Worm (Caenorhabditis elegans): Measurements from ENCODE around the gene M02B7.7.

Gene M02B7.7

DNA sequence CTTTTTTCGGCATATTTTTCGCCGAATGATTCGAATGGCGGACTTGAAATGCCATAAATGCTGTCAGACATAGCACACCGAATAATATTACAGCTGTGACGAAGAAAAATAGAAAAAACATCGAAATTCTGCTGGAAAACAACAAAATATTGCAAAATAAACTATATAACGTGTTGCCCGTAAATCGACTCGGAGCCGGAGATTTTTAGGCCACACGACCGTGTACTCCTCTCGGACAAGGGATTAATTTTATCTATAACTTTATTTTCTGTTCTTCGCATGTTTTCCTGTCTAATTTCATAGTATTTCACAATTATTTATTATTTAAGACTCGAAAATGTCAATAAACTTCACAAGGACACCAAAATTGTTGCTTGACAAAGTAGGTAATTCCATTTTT is 3.7 kb downstream of the M02B7.7 start, which contains the start of the genes algn-14 and M02B7.2 (continued):
- TF ChIP-seq dsc-1 (tag; optimal IDR thresholded peaks at IDR 0.05): peak; percentile 87
- no peak for TF ChIP-seq ets-5 (GFP tag; IDR thresholded peaks at IDR 0.05)
- peak; percentile 50 for TF ChIP-seq unc-86 (tag; optimal IDR thresholded peaks at IDR 0.05)
- peak; percentile 84 for TF ChIP-seq nhr-71 (tag; optimal IDR thresholded peaks at IDR 0.05)
- TF ChIP-seq vab-15 (tag; optimal IDR thresholded peaks at IDR 0.05): no peak
- peak; percentile 29 for TF ChIP-seq isw-1 (GFP tag; IDR thresholded peaks at IDR 0.05)

DNA sequence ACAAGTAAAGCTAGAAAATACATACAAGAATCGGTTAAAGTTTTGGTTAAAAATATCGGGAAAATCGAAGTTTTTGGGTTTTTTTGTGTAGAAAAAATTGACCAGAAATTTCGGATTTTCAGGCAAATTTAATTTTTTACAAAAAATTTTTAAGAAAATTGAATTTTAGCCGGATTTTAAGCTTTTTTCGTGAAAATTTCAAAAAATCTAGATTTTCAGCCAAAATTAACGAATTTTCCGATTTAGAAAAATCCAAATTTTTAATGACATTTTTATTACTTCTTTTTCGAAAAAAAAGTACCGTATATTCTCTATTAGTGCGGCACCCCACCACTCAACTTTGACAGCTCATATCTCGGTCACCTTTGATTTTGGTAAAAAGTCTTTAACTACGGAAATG is 6.0 kb downstream of the M02B7.7 start, which contains the start of gene osm-3:
Gene osm-3 (minus strand): TSS at position 101 of the 400 bp plus-strand sequence.
- no peak for TF ChIP-seq ceh-63 (GFP tag; optimal IDR thresholded peaks at IDR 0.05)
- no peak for TF ChIP-seq nhr-77 (tag; optimal IDR thresholded peaks at IDR 0.05)
- no peak for TF ChIP-seq ama-1 (optimal IDR thresholded peaks at IDR 0.05)
- no peak for TF ChIP-seq egl-27 (tag; optimal IDR thresholded peaks at IDR 0.05)
- TF ChIP-seq swsn-7 (tag; optimal IDR thresholded peaks at IDR 0.05): no peak
- no peak for TF ChIP-seq tbx-2 (tag; optimal IDR thresholded peaks at IDR 0.05)
- no peak for TF ChIP-seq vab-15 (tag; optimal IDR thresholded peaks at IDR 0.05)
- no peak for TF ChIP-seq nhr-47 (tag; optimal IDR thresholded peaks at IDR 0.05)
- no peak for TF ChIP-seq unc-86 (tag; optimal IDR thresholded peaks at IDR 0.05)
- TF ChIP-seq fkh-10 (GFP tag; optimal IDR thresholded peaks at IDR 0.05): no peak
- TF ChIP-seq efl-1 (optimal IDR thresholded peaks at IDR 0.05): no peak
- no peak for TF ChIP-seq efl-1 (GFP tag; optimal IDR thresholded peaks at IDR 0.05 in 1 of 2)
- TF ChIP-seq nhr-11 (tag; optimal IDR thresholded peaks at IDR 0.05): no peak
- no peak for TF ChIP-seq skn-1 (tag; optimal IDR thresholded peaks at IDR 0.05)
- TF ChIP-seq aha-1 (tag; optimal IDR thresholded peaks at IDR 0.05): no peak
- no peak for TF ChIP-seq lin-39 (tag; optimal IDR thresholded peaks at IDR 0.05)
- no peak for TF ChIP-seq nhr-71 (tag; optimal IDR thresholded peaks at IDR 0.05)
- TF ChIP-seq snpc-4 (tag; optimal IDR thresholded peaks at IDR 0.05): no peak
- TF ChIP-seq hlh-4 (tag; optimal IDR thresholded peaks at IDR 0.05): no peak

DNA sequence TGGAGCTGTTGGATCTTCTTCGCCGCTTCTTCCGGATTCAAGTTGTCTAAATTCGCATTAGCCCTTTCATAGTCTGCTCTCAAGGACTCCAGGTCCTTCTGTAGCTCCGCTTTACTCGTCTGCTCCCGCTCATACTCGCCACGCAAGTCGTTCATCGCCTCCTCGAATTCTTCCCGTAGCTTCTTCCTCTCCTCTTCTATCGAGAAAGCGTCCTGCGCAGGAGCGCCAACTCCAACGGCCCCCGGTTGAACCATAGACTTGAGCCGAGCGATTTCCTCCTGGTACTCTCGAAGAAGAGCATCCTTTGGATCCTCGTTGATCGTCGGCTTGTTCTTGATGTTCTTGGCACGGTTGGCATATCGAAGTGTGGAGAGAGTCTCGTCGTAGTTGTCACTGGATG is 9.6 kb downstream of the M02B7.7 start:
- TF ChIP-seq rnt-1 (tag; optimal IDR thresholded peaks at IDR 0.05) (no peak), nhr-47 (tag; optimal IDR thresholded peaks at IDR 0.05) (no peak), nhr-90 (tag; optimal IDR thresholded peaks at IDR 0.05; ENCODE audit: poor library complexity) (no peak), nhr-11 (tag; optimal IDR thresholded peaks at IDR 0.05) (no peak), nhr-28 (tag; optimal IDR thresholded peaks at IDR 0.05) (no peak), lin-14 (GFP tag; optimal IDR thresholded peaks at IDR 0.05) (no peak), skn-1 (tag; optimal IDR thresholded peaks at IDR 0.05) (no peak), xbp-1 (tag; optimal IDR thresholded peaks at IDR 0.05) (no peak), nhr-76 (tag; optimal IDR thresholded peaks at IDR 0.05) (no peak), dsc-1 (tag; optimal IDR thresholded peaks at IDR 0.05) (no peak), alr-1 (tag; optimal IDR thresholded peaks at IDR 0.05; ENCODE audit: borderline replicate concordance) (no peak)

DNA sequence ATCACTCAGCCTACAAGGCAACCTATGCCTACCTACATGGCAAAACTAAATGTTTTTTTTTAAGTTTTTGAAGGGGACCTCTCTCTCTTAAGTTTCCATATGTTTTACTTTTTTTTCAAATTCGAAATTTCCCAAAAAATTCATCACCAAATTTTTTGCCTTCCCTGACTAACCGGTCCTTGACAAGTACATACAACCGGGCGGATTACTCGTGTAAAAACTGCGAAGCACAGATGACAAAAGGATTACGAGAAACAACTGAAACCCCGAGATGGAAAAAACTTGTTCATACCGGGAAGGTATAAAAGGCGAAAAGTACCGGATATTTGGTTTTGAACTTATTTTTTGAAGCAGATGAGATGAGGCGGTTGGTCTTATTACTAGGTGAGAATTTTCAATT is 12.6 kb downstream of the M02B7.7 start, which contains the start of gene K09B3.1:
Gene K09B3.1 (plus strand): TSS at position 301 of the 400 bp plus-strand sequence.
- TF ChIP-seq efl-3 (GFP tag; optimal IDR thresholded peaks at IDR 0.05) (no peak), fos-1 (tag; optimal IDR thresholded peaks at IDR 0.05) (no peak), lin-39 (tag; optimal IDR thresholded peaks at IDR 0.05) (no peak), ceh-63 (GFP tag; optimal IDR thresholded peaks at IDR 0.05) (no peak), ceh-8 (GFP tag; optimal IDR thresholded peaks at IDR 0.05) (no peak), unc-130 (tag; optimal IDR thresholded peaks at IDR 0.05) (no peak), lin-13 (GFP tag; optimal IDR thresholded peaks at IDR 0.05) (no peak), lsy-2 (tag; optimal IDR thresholded peaks at IDR 0.05) (no peak)

DNA sequence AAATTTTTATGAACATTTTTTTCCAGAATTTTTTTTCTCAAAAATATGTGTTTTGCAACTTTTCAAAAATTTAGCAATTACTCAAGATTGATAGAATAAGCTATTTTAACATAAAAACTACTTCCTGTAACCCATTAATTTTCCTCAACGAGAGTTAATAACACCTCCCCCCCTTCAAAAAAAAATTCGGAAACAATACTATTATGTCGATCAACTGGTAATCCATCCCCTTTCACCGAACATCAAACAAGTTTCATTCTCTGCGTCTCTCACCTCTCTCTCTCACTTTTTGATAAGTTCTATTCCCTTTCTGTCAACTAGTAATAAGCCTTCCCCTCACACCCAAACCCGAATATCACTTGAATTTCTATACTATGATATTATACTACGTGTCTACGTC is 23.1 kb downstream of the M02B7.7 start, which contains the start of gene glct-6:
Gene glct-6 (plus strand): TSS at position 301 of the 400 bp plus-strand sequence.
- TF ChIP-seq snu-23 (GFP tag; optimal IDR thresholded peaks at IDR 0.05): peak; percentile 0
- TF ChIP-seq C16A3.4 (tag; optimal IDR thresholded peaks at IDR 0.05): no peak

Data from whole organism, L1 larva.